Fruit fly (Drosophila melanogaster): ENCODE measurements around the gene Hsp26.

The Hsp26 gene

dm6 chr3L:9426656-9427294, 49.5 kb upstream of the Hsp26 start, which contains the start of the genes Atat and Shc (continued):
- TF ChIP-seq CG12155 (GFP tag; optimal IDR thresholded peaks at IDR 0.05), result peak; percentile 99
- peak; percentile 99 for TF ChIP-seq CG1647 (GFP tag; optimal IDR thresholded peaks at IDR 0.05)
- TF ChIP-seq sna (GFP tag; IDR thresholded peaks at IDR 0.05; ENCODE audit: partially characterized antibody), result peak; percentile 92
- TF ChIP-seq CG4282 (GFP tag; optimal IDR thresholded peaks at IDR 0.05), result peak; percentile 100
- no peak for TF ChIP-seq Tbp (GFP tag; optimal IDR thresholded peaks at IDR 0.05)
- peak; percentile 100 for TF ChIP-seq Med (GFP tag)
- peak; percentile 99 for TF ChIP-seq jing (GFP tag; optimal IDR thresholded peaks at IDR 0.05)
- TF ChIP-seq bab2 (GFP tag; optimal IDR thresholded peaks at IDR 0.05), result peak; percentile 100
- peak; percentile 100 for TF ChIP-seq CG32772 (GFP tag; IDR thresholded peaks at IDR 0.05)
- peak; percentile 100 for TF ChIP-seq CG7372 (GFP tag; IDR thresholded peaks at IDR 0.05)
- TF ChIP-seq CG1792 (GFP tag; optimal IDR thresholded peaks at IDR 0.05), result peak; percentile 99
- TF ChIP-seq disco-r (GFP tag; optimal IDR thresholded peaks at IDR 0.05), result peak; percentile 99
- peak; percentile 98 for TF ChIP-seq Doc2 (GFP tag; IDR thresholded peaks at IDR 0.05)
- peak; percentile 94 for TF ChIP-seq CG1529 (GFP tag; optimal IDR thresholded peaks at IDR 0.05)
- TF ChIP-seq Atf-2 (GFP tag; optimal IDR thresholded peaks at IDR 0.05), result peak; percentile 99
- peak; percentile 100 for TF ChIP-seq Antp (GFP tag; optimal IDR thresholded peaks at IDR 0.05)
- TF ChIP-seq mam (GFP tag; optimal IDR thresholded peaks at IDR 0.05), result peak; percentile 100
- TF ChIP-seq dmrt11E (tag; optimal IDR thresholded peaks at IDR 0.05), result peak; percentile 98
- peak; percentile 100 for TF ChIP-seq chn (GFP tag; optimal IDR thresholded peaks at IDR 0.05)
- peak; percentile 97 for TF ChIP-seq CG11504 (tag; optimal IDR thresholded peaks at IDR 0.05)
- peak; percentile 96 for TF ChIP-seq CG16813 (GFP tag; IDR thresholded peaks at IDR 0.05; ENCODE audit: partially characterized antibody)
- peak; percentile 100 for TF ChIP-seq sob (GFP tag; IDR thresholded peaks at IDR 0.05)
- peak; percentile 98 for TF ChIP-seq CG2678 (tag; optimal IDR thresholded peaks at IDR 0.05)
- TF ChIP-seq Side (GFP tag; optimal IDR thresholded peaks at IDR 0.05), result peak; percentile 99
- peak; percentile 99 for TF ChIP-seq da (GFP tag; optimal IDR thresholded peaks at IDR 0.05)
- TF ChIP-seq CG6272 (GFP tag; IDR thresholded peaks at IDR 0.05), result peak; percentile 100
- peak; percentile 99 for TF ChIP-seq gro (GFP tag; optimal IDR thresholded peaks at IDR 0.05)
- peak; percentile 86 for TF ChIP-seq hb (GFP tag; IDR thresholded peaks at IDR 0.05; ENCODE audit: partially characterized antibody)
- peak; percentile 92 for TF ChIP-seq CG15073 (GFP tag; optimal IDR thresholded peaks at IDR 0.05)
- TF ChIP-seq CG7786 (GFP tag; optimal IDR thresholded peaks at IDR 0.05), result peak; percentile 100
- TF ChIP-seq CG8765 (GFP tag; IDR thresholded peaks at IDR 0.05), result peak; percentile 99
- TF ChIP-seq Hand (GFP tag; optimal IDR thresholded peaks at IDR 0.05), result peak; percentile 93
- peak; percentile 97 for TF ChIP-seq gcm2 (GFP tag; optimal IDR thresholded peaks at IDR 0.05)
- TF ChIP-seq CrebB (tag; optimal IDR thresholded peaks at IDR 0.05), result peak; percentile 97
- TF ChIP-seq CG8388 (GFP tag; optimal IDR thresholded peaks at IDR 0.05), result peak; percentile 94
- peak; percentile 90 for TF ChIP-seq Adf1 (GFP tag; IDR thresholded peaks at IDR 0.05)
- peak; percentile 89 for TF ChIP-seq kah (GFP tag; optimal IDR thresholded peaks at IDR 0.05)
- TF ChIP-seq exex (tag; optimal IDR thresholded peaks at IDR 0.05), result peak; percentile 91
- TF ChIP-seq pzg (GFP tag; optimal IDR thresholded peaks at IDR 0.05), result peak; percentile 97
- no peak for TF ChIP-seq HLHmδ (GFP tag; optimal IDR thresholded peaks at IDR 0.05)
- TF ChIP-seq CG3838 (GFP tag; optimal IDR thresholded peaks at IDR 0.05), result peak; percentile 97
- TF ChIP-seq CG11247 (GFP tag; IDR thresholded peaks at IDR 0.05), result peak; percentile 100
- TF ChIP-seq pita (GFP tag; optimal IDR thresholded peaks at IDR 0.05), result no peak
- peak; percentile 100 for TF ChIP-seq CHES-1-like (GFP tag; optimal IDR thresholded peaks at IDR 0.05)
- peak; percentile 99 for TF ChIP-seq fd3F (GFP tag; optimal IDR thresholded peaks at IDR 0.05)
- TF ChIP-seq CG31224 (GFP tag; IDR thresholded peaks at IDR 0.05), result peak; percentile 98
- peak; percentile 100 for TF ChIP-seq tgo (GFP tag; IDR thresholded peaks at IDR 0.05)
- peak; percentile 83 for TF ChIP-seq CG5180 (GFP tag; optimal IDR thresholded peaks at IDR 0.05)
- TF ChIP-seq usp (GFP tag; optimal IDR thresholded peaks at IDR 0.05), result no peak
- TF ChIP-seq CG13123 (GFP tag; optimal IDR thresholded peaks at IDR 0.05), result peak; percentile 99
